Fruit fly (Drosophila melanogaster) whole organism, embryonic: ENCODE results near the gene Sse.

ENCODE experiments used
- CG10979 ChIP-seq: fragments of 200-800 bp; sonication (Bioruptor generic); optimal IDR thresholded peaks from 2 replicates; lab custom pipeline; 2018; ENCODE audit warnings: missing biosample characterization, mild to moderate bottlenecking, missing genetic modification characterization, moderate library complexity
- CG12942 ChIP-seq: fragments of 200-800 bp; sonication (Bioruptor generic); optimal IDR thresholded peaks from 3 replicates; lab custom pipeline; 2016; ENCODE audit warnings: missing biosample characterization, missing genetic modification characterization
- CG14667 ChIP-seq: fragments of 200-800 bp; sonication (Bioruptor generic); IDR thresholded peaks from 2 replicates; pipeline ENCODE4 v1.3.6; 2022; ENCODE audit warnings: missing biosample characterization, missing genetic modification characterization
- CG1832 ChIP-seq: fragments of 200-800 bp; sonication (Bioruptor generic); optimal IDR thresholded peaks from 2 replicates; lab custom pipeline; 2017; ENCODE audit warnings: missing biosample characterization, mild to moderate bottlenecking, missing genetic modification characterization, inconsistent platforms
- CG3407 ChIP-seq: fragments of 200-800 bp; sonication (Bioruptor generic); optimal IDR thresholded peaks from 2 replicates; lab custom pipeline; 2018; ENCODE audit warnings: missing biosample characterization, mild to moderate bottlenecking, missing genetic modification characterization
- CG34376 ChIP-seq: fragments of 200-800 bp; sonication (Bioruptor generic); optimal IDR thresholded peaks from 2 replicates; lab custom pipeline; 2018; ENCODE audit warnings: missing biosample characterization, mild to moderate bottlenecking, missing genetic modification characterization
- CG3726 ChIP-seq: fragments of 200-800 bp; sonication (Bioruptor generic); IDR thresholded peaks from 3 replicates; pipeline ENCODE4, ENCODE4 v1.3.6; 2022; ENCODE audit warnings: missing biosample characterization, missing genetic modification characterization
- CG8290 ChIP-seq, 3 experiments: fragments of 200-800 bp; sonication (Bioruptor generic); optimal IDR thresholded peaks; 2 replicates each; lab custom pipeline; 2016 to 2019; ENCODE audit warnings: missing biosample characterization in 3 of 3, missing genetic modification characterization in 3 of 3, mild to moderate bottlenecking in 2 of 3, moderate library complexity in 1 of 3
- D ChIP-seq, 2 experiments: fragments of 200-800 bp in 1 of 2; fragments of >200 bp in 1 of 2; sonication (Bioruptor generic) in 1 of 2; optimal IDR thresholded peaks; 2 replicates in 1 of 2; 3 replicates in 1 of 2; lab custom pipeline; 2017; ENCODE audit warnings: mild to moderate bottlenecking in 1 of 2, missing biosample characterization in 1 of 2, missing genetic modification characterization in 1 of 2, missing genetic modification reagents in 1 of 2
- Myb ChIP-seq: fragments of 200-800 bp; sonication (Bioruptor generic); optimal IDR thresholded peaks from 2 replicates; lab custom pipeline; 2016; ENCODE audit warnings: missing biosample characterization, missing genetic modification characterization
- crc ChIP-seq: fragments of 200-800 bp; sonication (Bioruptor generic); optimal IDR thresholded peaks from 2 replicates; lab custom pipeline; 2016; ENCODE audit warnings: missing biosample characterization, missing genetic modification characterization
- tap ChIP-seq: fragments of 200-800 bp; optimal IDR thresholded peaks from 3 replicates; lab custom pipeline; 2019; ENCODE audit warnings: missing biosample characterization, mild to moderate bottlenecking, missing genetic modification characterization, moderate library complexity
- tna ChIP-seq: fragments of 200-800 bp; sonication (Bioruptor generic); IDR thresholded peaks from 2 replicates; pipeline ENCODE4 v1.3.6; 2022; ENCODE audit warnings: missing biosample characterization, missing genetic modification characterization; ENCODE audit not compliant: partially characterized antibody

DNA sequence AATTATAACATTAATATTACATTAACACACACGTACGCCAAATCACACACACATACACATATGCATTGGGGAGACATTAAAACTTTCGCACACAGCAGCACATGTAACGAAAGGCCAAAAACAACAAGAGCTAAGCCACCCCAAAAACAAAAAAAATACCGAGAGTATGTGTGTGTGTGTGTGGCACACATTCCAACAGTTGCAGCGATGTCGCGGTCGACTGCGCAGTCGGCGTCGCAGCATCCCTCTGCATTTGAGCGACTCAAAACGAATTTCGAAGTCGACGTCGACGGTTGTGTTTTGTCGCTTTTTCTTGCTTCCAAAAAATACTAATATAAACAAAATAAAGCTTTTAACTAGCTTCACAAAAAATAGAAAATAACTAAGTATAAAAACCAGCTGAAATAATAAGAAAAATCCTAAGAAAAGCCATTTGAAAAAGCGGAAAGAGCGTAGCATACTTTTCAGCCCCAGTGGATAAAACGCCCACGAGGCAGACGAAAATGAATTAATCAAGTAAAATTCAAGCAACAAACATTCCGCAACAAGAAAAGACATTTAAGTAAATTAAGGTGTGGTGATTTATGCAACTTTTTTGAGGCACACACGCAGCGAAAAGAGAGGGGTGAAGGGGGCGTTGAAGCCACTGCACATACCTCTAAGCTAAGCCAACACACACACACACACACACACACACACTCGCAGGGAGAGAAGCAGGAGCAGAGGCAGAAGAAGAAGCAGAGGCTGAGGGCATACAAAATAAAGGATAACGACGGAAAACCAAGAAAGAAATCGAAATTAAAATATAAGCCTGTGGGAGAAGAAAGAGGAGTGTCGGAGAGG, 2.0 kb upstream of the Sse start, which contains the start of gene CG46320:
- no peak for TF ChIP-seq D (optimal IDR thresholded peaks at IDR 0.05; lab: Kevin White, UChicago)
- TF ChIP-seq D (GFP tag; optimal IDR thresholded peaks at IDR 0.05; lab: Kevin White, UChicago) = no peak
- no peak for TF ChIP-seq CG1832
- TF ChIP-seq CG34376 (GFP tag; lab: Kevin White, UChicago) = no peak
- no peak for TF ChIP-seq CG3726
- TF ChIP-seq CG12942 (GFP tag; lab: Kevin White, UChicago) = no peak
- TF ChIP-seq crc = no peak
- TF ChIP-seq tna (GFP tag; lab: Robert Waterston, UW) = no peak
- TF ChIP-seq CG10979 (tag; lab: Kevin White, UChicago) = no peak
- no peak for TF ChIP-seq CG3407 (GFP tag; lab: Kevin White, UChicago)
- no peak for TF ChIP-seq tap (tag; lab: Kevin White, UChicago)
- TF ChIP-seq CG8290 (GFP tag; optimal IDR thresholded peaks at IDR 0.05; lab: Kevin White, UChicago) = no peak
- no peak for TF ChIP-seq CG8290 (tag; optimal IDR thresholded peaks at IDR 0.05; lab: Kevin White, UChicago)
- no peak for TF ChIP-seq Myb (GFP tag; lab: Kevin White, UChicago)
- TF ChIP-seq CG14667 (GFP tag; lab: Robert Waterston, UW) = no peak
